Worm (Caenorhabditis elegans) whole organism, L2 larva: ENCODE data around the gene cyp-35B2.

Source experiments
- C34F6.9 ChIP-seq: fragments of 150-350 bp; optimal IDR thresholded peaks from 2 replicates; lab custom pipeline; 2014; ENCODE audit warnings: missing biosample characterization, missing genetic modification characterization
- gmeb-1 ChIP-seq: fragments of 150-350 bp; optimal IDR thresholded peaks from 2 replicates; lab custom pipeline; 2014; ENCODE audit warnings: missing biosample characterization, missing genetic modification characterization
- lin-13 ChIP-seq: fragments of 150-350 bp; optimal IDR thresholded peaks from 2 replicates; lab custom pipeline; 2014; ENCODE audit warnings: missing biosample characterization, missing genetic modification reagents, missing genetic modification characterization
- nhr-10 ChIP-seq: sonication (generic microtip); optimal IDR thresholded peaks from 2 replicates; lab custom pipeline; 2017; ENCODE audit warnings: missing biosample characterization, missing genetic modification characterization
- nhr-129 ChIP-seq: fragments of 150-350 bp; optimal IDR thresholded peaks from 2 replicates; lab custom pipeline; 2014; ENCODE audit warnings: missing biosample characterization, missing genetic modification characterization
- nhr-237 ChIP-seq: fragments of 150-350 bp; optimal IDR thresholded peaks from 2 replicates; lab custom pipeline; 2014; ENCODE audit warnings: missing biosample characterization, missing genetic modification characterization
- nhr-25 ChIP-seq: fragments of 150-350 bp; sonication (generic microtip); optimal IDR thresholded peaks from 3 replicates; lab custom pipeline; 2014; ENCODE audit warnings: missing biosample characterization, missing genetic modification characterization
- nhr-77 ChIP-seq: fragments of 150-350 bp; optimal IDR thresholded peaks from 2 replicates; lab custom pipeline; 2014; ENCODE audit warnings: missing biosample characterization, missing genetic modification characterization
- unc-39 ChIP-seq: fragments of 150-350 bp; optimal IDR thresholded peaks from 2 replicates; lab custom pipeline; 2014; ENCODE audit warnings: missing biosample characterization, missing genetic modification characterization

DNA sequence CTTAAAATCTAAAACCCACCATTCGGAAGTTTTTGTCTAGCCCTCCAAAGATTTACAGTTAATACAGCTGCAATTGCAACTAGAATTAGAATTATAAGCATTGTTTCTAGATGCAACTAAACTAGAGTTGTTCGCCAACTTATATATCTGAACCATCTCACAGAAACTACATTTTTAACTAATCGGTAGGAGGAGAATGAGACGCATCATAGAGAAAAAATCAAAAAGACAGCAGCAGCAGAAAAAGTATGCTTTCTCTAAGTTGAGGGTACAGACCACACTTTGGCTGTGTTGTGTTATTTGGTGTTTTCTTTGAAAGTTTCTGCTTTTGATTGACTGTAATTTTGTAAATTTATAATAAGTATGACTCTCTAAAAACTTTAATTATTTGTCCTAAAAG, 21.8 kb downstream of the cyp-35B2 start, which contains the start of gene cyp-34A7:
- TF ChIP-seq C34F6.9 (no peak), unc-39 (no peak), lin-13 (GFP tag; lab: Kevin White, UChicago) (no peak), gmeb-1 (tag; lab: Kevin White, UChicago) (no peak), nhr-237 (tag; lab: Kevin White, UChicago) (no peak), nhr-129 (tag; lab: Kevin White, UChicago) (no peak), nhr-10 (no peak), nhr-77 (no peak), nhr-25 (tag; lab: Kevin White, UChicago) (no peak)
